Fruit fly (Drosophila melanogaster) whole organism, embryonic: ENCODE data around the gene Pvf2.

Experiments used
- Aef1 ChIP-seq: fragments of 200-800 bp; sonication (Bioruptor generic); IDR thresholded peaks from 3 replicates; pipeline ENCODE4 v1.3.6; 2022; ENCODE audit warnings: missing biosample characterization, missing genetic modification characterization
- CG1024 ChIP-seq: fragments of 200-800 bp; sonication (Bioruptor generic); IDR thresholded peaks from 2 replicates; pipeline ENCODE4 v1.3.6; 2022; ENCODE audit warnings: missing biosample characterization, missing genetic modification characterization
- CG11560 ChIP-seq: fragments of 200-800 bp; sonication (Bioruptor generic); IDR thresholded peaks from 3 replicates; pipeline ENCODE4 v1.3.6; 2022; ENCODE audit warnings: missing biosample characterization, missing genetic modification characterization
- CG12155 ChIP-seq: fragments of 200-800 bp; sonication (Bioruptor generic); optimal IDR thresholded peaks from 3 replicates; lab custom pipeline; 2016; ENCODE audit warnings: missing biosample characterization, missing genetic modification characterization
- CG14050 ChIP-seq: fragments of 200-800 bp; sonication (Bioruptor generic); IDR thresholded peaks from 3 replicates; pipeline ENCODE4 v1.3.6; 2022; ENCODE audit warnings: missing biosample characterization, missing genetic modification characterization
- CG14710 ChIP-seq: fragments of 200-800 bp; sonication (Bioruptor generic); optimal IDR thresholded peaks from 3 replicates; lab custom pipeline; 2019; ENCODE audit warnings: missing biosample characterization, mild to moderate bottlenecking, missing genetic modification characterization, moderate library complexity
- CG18011 ChIP-seq: fragments of 200-800 bp; sonication (Bioruptor generic); optimal IDR thresholded peaks from 2 replicates; lab custom pipeline; 2017; ENCODE audit warnings: missing biosample characterization, missing genetic modification characterization, mild to moderate bottlenecking, moderate library complexity, missing genotype
- CG18476 ChIP-seq: fragments of 200-800 bp; sonication (Bioruptor generic); optimal IDR thresholded peaks from 2 replicates; lab custom pipeline; 2016; ENCODE audit warnings: missing biosample characterization, mild to moderate bottlenecking, missing genetic modification characterization
- CG31365 ChIP-seq: fragments of 200-800 bp; sonication (Bioruptor generic); optimal IDR thresholded peaks from 2 replicates; lab custom pipeline; 2018; ENCODE audit warnings: missing biosample characterization, mild to moderate bottlenecking, missing genetic modification characterization
- CG32532 ChIP-seq: fragments of 200-800 bp; sonication (Bioruptor generic); IDR thresholded peaks from 2 replicates; pipeline ENCODE4 v1.3.6; 2022; ENCODE audit warnings: missing biosample characterization, missing genetic modification characterization
- CG3995 ChIP-seq: fragments of 200-800 bp; sonication (Bioruptor generic); optimal IDR thresholded peaks from 3 replicates; lab custom pipeline; 2016; ENCODE audit warnings: missing biosample characterization, missing genetic modification characterization
- CG7928 ChIP-seq: fragments of 200-800 bp; sonication (Bioruptor generic); optimal IDR thresholded peaks from 2 replicates; lab custom pipeline; 2017; ENCODE audit warnings: missing biosample characterization, mild to moderate bottlenecking, missing genetic modification characterization
- CG8765 ChIP-seq: fragments of 200-800 bp; sonication (Bioruptor generic); IDR thresholded peaks from 2 replicates; pipeline ENCODE4 v1.3.6; 2022; ENCODE audit warnings: missing biosample characterization, missing genetic modification characterization
- D19A ChIP-seq: fragments of 200-800 bp; optimal IDR thresholded peaks from 3 replicates; lab custom pipeline; 2019; ENCODE audit warnings: missing biosample characterization, mild to moderate bottlenecking, missing genetic modification characterization, moderate library complexity
- D19B ChIP-seq: fragments of 200-800 bp; sonication (Bioruptor generic); optimal IDR thresholded peaks from 2 replicates; lab custom pipeline; 2017; ENCODE audit warnings: missing biosample characterization, mild to moderate bottlenecking, missing genetic modification characterization
- Doc3 ChIP-seq: fragments of 200-800 bp; sonication (Bioruptor generic); IDR thresholded peaks from 3 replicates; pipeline ENCODE4 v1.3.6; 2022; ENCODE audit warnings: missing biosample characterization, missing genetic modification characterization; ENCODE audit not compliant: partially characterized antibody
- ERR ChIP-seq: fragments of 200-800 bp; sonication (Bioruptor generic); optimal IDR thresholded peaks from 2 replicates; lab custom pipeline; 2016; ENCODE audit warnings: missing biosample characterization, missing genetic modification characterization
- Myb ChIP-seq: fragments of 200-800 bp; sonication (Bioruptor generic); optimal IDR thresholded peaks from 2 replicates; lab custom pipeline; 2016; ENCODE audit warnings: missing biosample characterization, missing genetic modification characterization
- Pdp1 ChIP-seq, 2 experiments: fragments of 200-800 bp; sonication (Bioruptor generic); optimal IDR thresholded peaks; 3 replicates each; lab custom pipeline; 2016; ENCODE audit warnings: missing biosample characterization in 2 of 2, missing genetic modification characterization in 2 of 2, mild to moderate bottlenecking in 1 of 2, moderate library complexity in 1 of 2
- Six4 ChIP-seq: fragments of 200-800 bp; sonication (Bioruptor generic); optimal IDR thresholded peaks from 2 replicates; lab custom pipeline; 2016; ENCODE audit warnings: missing biosample characterization, missing genetic modification characterization
- Trl ChIP-seq, 3 experiments: fragments of >200 bp in 2 of 3; fragments of 200-800 bp in 1 of 3; sonication (Bioruptor generic) in 1 of 3; optimal IDR thresholded peaks; 2 replicates in 1 of 3; 3 replicates in 2 of 3; lab custom pipeline; 2016 to 2017; ENCODE audit warnings: missing biosample characterization in 1 of 3, missing genetic modification characterization in 1 of 3
- Vsx1 ChIP-seq: fragments of 200-800 bp; sonication (Bioruptor generic); optimal IDR thresholded peaks from 2 replicates; lab custom pipeline; 2017; ENCODE audit warnings: missing biosample characterization, mild to moderate bottlenecking, missing genetic modification characterization, missing genetic modification reagents
- Xrp1 ChIP-seq: fragments of 200-800 bp; sonication (Bioruptor generic); IDR thresholded peaks from 2 replicates; pipeline ENCODE4 v1.3.6; 2022; ENCODE audit warnings: missing biosample characterization, missing genetic modification characterization
- ash1 ChIP-seq: fragments of 200-800 bp; sonication (Bioruptor generic); optimal IDR thresholded peaks from 2 replicates; lab custom pipeline; 2018; ENCODE audit warnings: missing biosample characterization, mild to moderate bottlenecking, missing genetic modification characterization
- ato ChIP-seq: fragments of 200-800 bp; sonication (Bioruptor generic); IDR thresholded peaks from 2 replicates; pipeline ENCODE4 v1.3.6; 2022; ENCODE audit warnings: missing biosample characterization, missing genetic modification characterization; ENCODE audit not compliant: partially characterized antibody
- cad ChIP-seq: fragments of >200 bp; optimal IDR thresholded peaks from 2 replicates; lab custom pipeline; 2017; ENCODE audit warnings: missing biosample characterization, missing genetic modification characterization
- caup ChIP-seq: fragments of 200-800 bp; sonication (Bioruptor generic); optimal IDR thresholded peaks from 3 replicates; lab custom pipeline; 2017; ENCODE audit warnings: missing biosample characterization, mild to moderate bottlenecking, missing genetic modification characterization, moderate library complexity; ENCODE audit not compliant: severe bottlenecking
- dan ChIP-seq: fragments of 200-800 bp; sonication (Bioruptor generic); IDR thresholded peaks from 2 replicates; pipeline ENCODE4 v1.3.6; 2022; ENCODE audit warnings: missing biosample characterization, missing genetic modification characterization
- dm ChIP-seq: fragments of 200-800 bp; sonication (Bioruptor generic); optimal IDR thresholded peaks from 3 replicates; lab custom pipeline; 2016; ENCODE audit warnings: missing biosample characterization, missing genetic modification characterization
- fd102C ChIP-seq: fragments of 200-800 bp; sonication (Bioruptor generic); optimal IDR thresholded peaks from 2 replicates; lab custom pipeline; 2018; ENCODE audit warnings: missing biosample characterization, mild to moderate bottlenecking, missing genetic modification characterization, moderate library complexity
- ftz-f1 ChIP-seq: fragments of 200-800 bp; sonication (Bioruptor generic); optimal IDR thresholded peaks from 2 replicates; lab custom pipeline; 2016; ENCODE audit warnings: missing biosample characterization, missing genetic modification characterization
- gcm ChIP-seq: fragments of 200-800 bp; sonication (Bioruptor generic); optimal IDR thresholded peaks from 2 replicates; lab custom pipeline; 2019; ENCODE audit warnings: missing biosample characterization, mild to moderate bottlenecking, missing genetic modification characterization, moderate library complexity
- h ChIP-seq: fragments of >200 bp; optimal IDR thresholded peaks from 2 replicates; lab custom pipeline; 2017
- inv ChIP-seq: fragments of 200-800 bp; sonication (Bioruptor generic); IDR thresholded peaks from 2 replicates; pipeline ENCODE4 v1.3.6; 2022; ENCODE audit warnings: missing biosample characterization, missing genetic modification characterization; ENCODE audit not compliant: partially characterized antibody
- jigr1 ChIP-seq: fragments of 200-800 bp; sonication (Bioruptor generic); IDR thresholded peaks from 3 replicates; pipeline ENCODE4 v1.3.6; 2022; ENCODE audit warnings: missing biosample characterization, missing genetic modification characterization
- kay ChIP-seq: fragments of 200-800 bp; sonication (Bioruptor generic); optimal IDR thresholded peaks from 2 replicates; lab custom pipeline; 2016; ENCODE audit warnings: missing biosample characterization, missing genetic modification characterization
- lmd ChIP-seq: fragments of 200-800 bp; sonication (Bioruptor generic); IDR thresholded peaks from 2 replicates; pipeline ENCODE4 v1.3.6; 2022; ENCODE audit warnings: missing biosample characterization, missing genetic modification characterization
- maf-S ChIP-seq: fragments of 200-800 bp; sonication (Bioruptor generic); optimal IDR thresholded peaks from 2 replicates; lab custom pipeline; 2016; ENCODE audit warnings: missing biosample characterization, missing genetic modification characterization
- mirr ChIP-seq: fragments of 200-800 bp; sonication (Bioruptor generic); optimal IDR thresholded peaks from 3 replicates; lab custom pipeline; 2018; ENCODE audit warnings: missing biosample characterization, mild to moderate bottlenecking, missing genetic modification characterization
- pan ChIP-seq, 4 experiments: fragments of >200 bp in 3 of 4; fragments of 200-800 bp in 1 of 4; sonication (Bioruptor generic) in 1 of 4; optimal IDR thresholded peaks in 3 of 4; IDR thresholded peaks in 1 of 4; 2 replicates each; pipeline versions ENCODE4 v1.3.6 to Lab custom; 2017 to 2022; ENCODE audit warnings: missing biosample characterization in 2 of 4, missing genetic modification characterization in 2 of 4, mixed read lengths in 1 of 4
- pb ChIP-seq: fragments of 200-800 bp; sonication (Bioruptor generic); optimal IDR thresholded peaks from 3 replicates; lab custom pipeline; 2016; ENCODE audit warnings: missing biosample characterization, missing genetic modification characterization
- repo ChIP-seq: fragments of 200-800 bp; sonication (Bioruptor generic); optimal IDR thresholded peaks from 2 replicates; lab custom pipeline; 2016; ENCODE audit warnings: missing biosample characterization, missing genetic modification characterization
- schlank ChIP-seq: fragments of 200-800 bp; sonication (Bioruptor generic); optimal IDR thresholded peaks from 2 replicates; lab custom pipeline; 2018; ENCODE audit warnings: missing biosample characterization, mild to moderate bottlenecking, missing genetic modification characterization
- sens ChIP-seq: fragments of 200-800 bp; sonication (Bioruptor generic); peaks from one replicate; lab custom pipeline; 2016; ENCODE audit warnings: missing biosample characterization, missing genetic modification characterization
- sna ChIP-seq: fragments of 200-800 bp; sonication (Bioruptor generic); IDR thresholded peaks from 2 replicates; pipeline ENCODE4 v1.3.6; 2022; ENCODE audit warnings: missing biosample characterization, missing genetic modification characterization; ENCODE audit not compliant: partially characterized antibody
- stc ChIP-seq: fragments of 200-800 bp; sonication (Bioruptor generic); IDR thresholded peaks from 2 replicates; pipeline ENCODE4 v1.3.6; 2022; ENCODE audit warnings: missing biosample characterization, missing genetic modification characterization
- tll ChIP-seq, 2 experiments: fragments of 200-800 bp in 1 of 2; fragments of >200 bp in 1 of 2; sonication (Bioruptor generic) in 1 of 2; optimal IDR thresholded peaks; 2 replicates each; lab custom pipeline; 2017 to 2019; ENCODE audit warnings: missing biosample characterization in 2 of 2, missing genetic modification characterization in 2 of 2, mild to moderate bottlenecking in 1 of 2, moderate library complexity in 1 of 2
- unpg ChIP-seq: fragments of 200-800 bp; sonication (Bioruptor generic); optimal IDR thresholded peaks from 3 replicates; lab custom pipeline; 2018; ENCODE audit warnings: missing biosample characterization, mild to moderate bottlenecking, missing genetic modification characterization, moderate library complexity
- yki ChIP-seq: fragments of >200 bp; optimal IDR thresholded peaks from 3 replicates; lab custom pipeline; 2018
- zen2 ChIP-seq: fragments of 200-800 bp; sonication (Bioruptor generic); IDR thresholded peaks from 3 replicates; pipeline ENCODE4 v1.3.6; 2022; ENCODE audit warnings: missing biosample characterization, missing genetic modification characterization; ENCODE audit not compliant: partially characterized antibody

The Pvf2 gene

dm6 chr2L:7032517-7032951 lies 51.9 kb downstream of the Pvf2 start, which contains the start of the genes Rab30 and Caper (continued):
- TF ChIP-seq inv (GFP tag; lab: Robert Waterston, UW): peak; percentile 98
- TF ChIP-seq CG18011 (GFP tag; lab: Kevin White, UChicago): peak; percentile 33
- peak; percentile 62 for TF ChIP-seq repo
- TF ChIP-seq CG12155 (GFP tag; lab: Kevin White, UChicago): peak; percentile 56
- TF ChIP-seq dm (GFP tag; lab: Kevin White, UChicago): peak; percentile 90
- TF ChIP-seq mirr (GFP tag; lab: Kevin White, UChicago): peak; percentile 45
- no peak for TF ChIP-seq cad (GFP tag; lab: Kevin White, UChicago)
- peak; percentile 54 to 63 for TF ChIP-seq Pdp1 (GFP tag; optimal IDR thresholded peaks at IDR 0.05; lab: Kevin White, UChicago)
- TF ChIP-seq pan (optimal IDR thresholded peaks at IDR 0.05; lab: Kevin White, UChicago): no peak
- TF ChIP-seq pan (GFP tag; optimal IDR thresholded peaks at IDR 0.05 in 1 of 2, IDR thresholded peaks at IDR 0.05 in 1 of 2): peak in 1 of 2 experiments; percentile 56
- peak; percentile 22 for TF ChIP-seq unpg
- TF ChIP-seq CG18476 (GFP tag; lab: Kevin White, UChicago): no peak
- peak; percentile 75 for TF ChIP-seq Myb (GFP tag; lab: Kevin White, UChicago)
- peak; percentile 84 for TF ChIP-seq CG3995 (GFP tag; lab: Kevin White, UChicago)
- peak; percentile 65 for TF ChIP-seq CG32532
- TF ChIP-seq CG31365 (tag; lab: Kevin White, UChicago): no peak
- TF ChIP-seq ftz-f1 (GFP tag; lab: Kevin White, UChicago): peak; percentile 1
- no peak; the same call in 1 of the 2 replicates for TF ChIP-seq CG8765 (GFP tag; lab: Robert Waterston, UW)
- TF ChIP-seq CG7928 (GFP tag; lab: Kevin White, UChicago): peak; percentile 55
- no peak for TF ChIP-seq D19B (GFP tag; lab: Kevin White, UChicago)
- TF ChIP-seq Six4: peak; percentile 55
- peak; percentile 96 for TF ChIP-seq Doc3 (GFP tag; lab: Robert Waterston, UW)
- TF ChIP-seq lmd (GFP tag; lab: Robert Waterston, UW): peak; percentile 46; the same call in 1 of the 2 replicates
- TF ChIP-seq jigr1 (GFP tag; lab: Robert Waterston, UW): no peak
- TF ChIP-seq kay (GFP tag; lab: Kevin White, UChicago): peak; percentile 86
- TF ChIP-seq ERR (GFP tag; lab: Kevin White, UChicago): peak; percentile 71
- no peak for TF ChIP-seq fd102C (GFP tag; lab: Kevin White, UChicago)
- no peak for TF ChIP-seq CG11560 (tag; lab: Robert Waterston, UW)
- peak; percentile 8 for TF ChIP-seq Vsx1 (GFP tag; lab: Kevin White, UChicago)
- no peak for TF ChIP-seq stc (GFP tag; lab: Robert Waterston, UW)
- peak; percentile 32 for TF ChIP-seq D19A (tag; lab: Kevin White, UChicago)
- TF ChIP-seq pb (GFP tag; lab: Kevin White, UChicago): peak; percentile 5
- TF ChIP-seq Xrp1 (GFP tag; lab: Robert Waterston, UW): 0 out of 2 replicates have a peak, but pooled peaks have one; percentile 33
- no peak for TF ChIP-seq dan (GFP tag; lab: Robert Waterston, UW)
- peak; percentile 41; the same call in 2 of the 3 replicates for TF ChIP-seq Aef1 (GFP tag; lab: Robert Waterston, UW)
- peak; percentile 69 for TF ChIP-seq CG14710 (tag; lab: Kevin White, UChicago)
- TF ChIP-seq yki (lab: Kevin White, UChicago): no peak
- peak; percentile 91 for TF ChIP-seq sens (GFP tag; lab: Kevin White, UChicago)
- TF ChIP-seq CG14050 (GFP tag; lab: Robert Waterston, UW): peak; percentile 35; the same call in 2 of the 3 replicates
- TF ChIP-seq h (lab: Kevin White, UChicago): no peak
- peak; percentile 98 for TF ChIP-seq ato (GFP tag; lab: Robert Waterston, UW)
- peak; percentile 45 for TF ChIP-seq gcm (GFP tag; lab: Kevin White, UChicago)
- peak; percentile 95 for TF ChIP-seq sna (GFP tag; lab: Robert Waterston, UW)
- peak; percentile 52 for TF ChIP-seq caup (GFP tag; lab: Kevin White, UChicago)
- TF ChIP-seq maf-S (GFP tag; lab: Kevin White, UChicago): peak; percentile 69
- TF ChIP-seq Trl (optimal IDR thresholded peaks at IDR 0.05; lab: Kevin White, UChicago): no peak
- TF ChIP-seq Trl (GFP tag; optimal IDR thresholded peaks at IDR 0.05; lab: Kevin White, UChicago): peak; percentile 81
- TF ChIP-seq zen2 (GFP tag; lab: Robert Waterston, UW): peak; percentile 99
- peak in 1 of 2 experiments; percentile 6 for TF ChIP-seq tll (GFP tag; optimal IDR thresholded peaks at IDR 0.05; lab: Kevin White, UChicago)
- peak; percentile 24; the same call in 1 of the 2 replicates for TF ChIP-seq CG1024 (GFP tag; lab: Robert Waterston, UW)
- TF ChIP-seq ash1 (GFP tag; lab: Kevin White, UChicago): peak; percentile 21
- TF ChIP-seq schlank (tag; lab: Kevin White, UChicago): peak; percentile 51
